Worm (Caenorhabditis elegans) whole organism, midembryonic: ENCODE measurements around the gene kin-24.

ENCODE experiments used
- T22C8.4 ChIP-seq: fragments of 200-800 bp; sonication (Bioruptor generic); IDR thresholded peaks from 2 replicates; pipeline ENCODE4 v1.3.6; 2022; ENCODE audit warnings: missing genetic modification characterization, missing compliant biosample characterization
- cog-1 ChIP-seq: sonication (generic microtip); optimal IDR thresholded peaks from 2 replicates; lab custom pipeline; 2016; ENCODE audit warnings: missing genetic modification characterization, missing compliant biosample characterization
- flt-1 ChIP-seq: fragments of 200-800 bp; sonication (Bioruptor generic); IDR thresholded peaks from 2 replicates; pipeline ENCODE4 v1.3.6; 2022; ENCODE audit warnings: missing genetic modification characterization, missing compliant biosample characterization
- klf-2 ChIP-seq: fragments of 200-800 bp; sonication (Bioruptor generic); conservative IDR thresholded peaks from 2 replicates; pipeline ENCODE4 v1.3.6; 2022; ENCODE audit warnings: missing genetic modification reagents, missing genetic modification characterization, missing compliant biosample characterization
- med-1 ChIP-seq: sonication (generic microtip); optimal IDR thresholded peaks from 2 replicates; lab custom pipeline; 2017; ENCODE audit warnings: missing genetic modification characterization, mild to moderate bottlenecking, missing compliant biosample characterization, antibody characterized with exemption, missing genetic modification reagents; ENCODE audit not compliant: insufficient read depth
- ref-1 ChIP-seq: fragments of 200-800 bp; sonication (Bioruptor generic); conservative IDR thresholded peaks from 2 replicates; pipeline ENCODE4 v1.3.6; 2022; ENCODE audit warnings: missing genetic modification reagents, missing genetic modification characterization, missing compliant biosample characterization
- tab-1 ChIP-seq: fragments of 200-800 bp; sonication (Bioruptor generic); IDR thresholded peaks from 2 replicates; pipeline ENCODE4 v1.3.6; 2022; ENCODE audit warnings: missing genetic modification characterization, missing compliant biosample characterization
- ztf-23 ChIP-seq: fragments of 200-800 bp; sonication (Bioruptor generic); IDR thresholded peaks from 2 replicates; pipeline ENCODE4 v1.3.6; 2022; ENCODE audit warnings: missing genetic modification reagents, missing genetic modification characterization, missing compliant biosample characterization
- ztf-29 ChIP-seq: fragments of 200-800 bp; sonication (Bioruptor generic); IDR thresholded peaks from 2 replicates; pipeline ENCODE4 v1.3.6; 2022; ENCODE audit warnings: missing genetic modification reagents, missing genetic modification characterization, missing compliant biosample characterization

- no peak for TF ChIP-seq cog-1 (tag; lab: Kevin White, UChicago)
- no peak for TF ChIP-seq flt-1
- no peak for TF ChIP-seq T22C8.4 (GFP tag; lab: Robert Waterston, UW)
- no peak for TF ChIP-seq med-1 (GFP tag; lab: Kevin White, UChicago)
- no peak for TF ChIP-seq ref-1 (GFP tag; lab: Robert Waterston, UW)
- no peak for TF ChIP-seq tab-1 (GFP tag; lab: Robert Waterston, UW)
- no peak for TF ChIP-seq ztf-23 (GFP tag; lab: Robert Waterston, UW)
- no peak for TF ChIP-seq ztf-29 (GFP tag; lab: Robert Waterston, UW)
- no peak for TF ChIP-seq klf-2
Measured at ce11 chrIV:9811487-9811886, 29.4 kb downstream of the kin-24 start.
